Fruit fly (Drosophila melanogaster): ENCODE measurements around the gene PGRP-SB2.

PGRP-SB2 gene

DNA sequence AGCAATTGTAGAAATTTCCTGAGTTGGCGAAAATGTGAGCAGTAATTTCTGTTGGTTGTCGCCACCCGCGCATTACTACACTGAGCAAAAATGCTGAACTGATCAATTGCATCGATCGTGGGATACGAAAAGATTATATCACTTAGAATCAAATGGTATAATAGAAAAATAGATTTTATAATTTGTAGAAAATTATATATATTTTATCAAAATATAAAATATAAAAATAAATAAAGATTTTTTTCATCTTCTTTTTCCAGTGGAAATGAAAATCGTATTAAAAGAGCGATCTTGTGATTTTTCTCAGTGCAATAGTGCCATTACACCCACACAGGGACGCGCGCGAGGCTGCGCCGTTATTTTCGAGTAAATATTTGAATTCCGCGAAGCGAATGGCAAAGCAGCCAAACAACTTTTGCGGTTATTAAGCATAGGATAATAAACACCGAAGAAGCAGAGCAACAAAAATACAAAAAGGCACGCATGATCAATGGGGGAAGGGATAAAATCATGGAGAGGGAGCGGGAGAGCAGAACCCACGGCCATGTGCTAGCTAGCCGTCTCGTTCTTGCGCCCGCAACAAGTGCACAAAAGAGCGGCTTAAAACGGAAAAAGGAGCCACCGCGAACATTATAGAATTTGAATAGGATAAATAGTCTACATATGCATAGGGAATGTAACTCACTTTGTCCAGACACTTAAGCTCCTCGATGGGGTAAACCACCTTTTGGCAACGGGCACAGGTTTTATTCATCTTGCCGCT is 15.9 kb upstream of the PGRP-SB2 start (continued):
- TF ChIP-seq CG8388 (GFP tag; optimal IDR thresholded peaks at IDR 0.05) (peak; percentile 59), CG5180 (GFP tag; optimal IDR thresholded peaks at IDR 0.05) (no peak), CG11504 (tag; optimal IDR thresholded peaks at IDR 0.05) (peak; percentile 69), CG16815 (GFP tag; optimal IDR thresholded peaks at IDR 0.05) (peak; percentile 3), Sry-β (GFP tag; optimal IDR thresholded peaks at IDR 0.05) (no peak), Drgx (GFP tag; IDR thresholded peaks at IDR 0.05) (peak; percentile 77), dysf (GFP tag; IDR thresholded peaks at IDR 0.05) (no peak; the same call in 1 of the 3 replicates), tna (GFP tag; IDR thresholded peaks at IDR 0.05; ENCODE audit: partially characterized antibody) (no peak), CG13624 (GFP tag; optimal IDR thresholded peaks at IDR 0.05) (no peak), btn (GFP tag; optimal IDR thresholded peaks at IDR 0.05) (no peak), Oli (tag; optimal IDR thresholded peaks at IDR 0.05) (peak; percentile 41), Hey (tag; optimal IDR thresholded peaks at IDR 0.05) (no peak), H2.0 (GFP tag; IDR thresholded peaks at IDR 0.05) (no peak), prd (optimal IDR thresholded peaks at IDR 0.05) (no peak), prd (GFP tag; IDR thresholded peaks at IDR 0.05) (peak; percentile 78), Mes4 (GFP tag; optimal IDR thresholded peaks at IDR 0.05) (no peak), abd-A (tag; optimal IDR thresholded peaks at IDR 0.05) (no peak), CG17385 (GFP tag; optimal IDR thresholded peaks at IDR 0.05) (peak; percentile 50), CG2712 (tag; optimal IDR thresholded peaks at IDR 0.05) (peak; percentile 75), ara (GFP tag; IDR thresholded peaks at IDR 0.05) (0 out of 2 replicates have a peak, but pooled peaks have one; percentile 16), az2 (GFP tag; optimal IDR thresholded peaks at IDR 0.05) (no peak), CG7786 (GFP tag; optimal IDR thresholded peaks at IDR 0.05) (no peak), Dfd (GFP tag; optimal IDR thresholded peaks at IDR 0.05) (no peak), toy (GFP tag; IDR thresholded peaks at IDR 0.05) (no peak), kni (GFP tag; optimal IDR thresholded peaks at IDR 0.05) (no peak), CG34224 (GFP tag; IDR thresholded peaks at IDR 0.05; ENCODE audit: partially characterized antibody) (no peak), CG3847 (GFP tag; IDR thresholded peaks at IDR 0.05) (peak; percentile 29; the same call in 1 of the 2 replicates), pb (GFP tag; optimal IDR thresholded peaks at IDR 0.05) (no peak), CG6654 (GFP tag; optimal IDR thresholded peaks at IDR 0.05) (no peak), CG31441 (GFP tag; IDR thresholded peaks at IDR 0.05) (peak; percentile 67), CG4617 (GFP tag; optimal IDR thresholded peaks at IDR 0.05; ENCODE audit: borderline replicate concordance) (no peak), CG13775 (GFP tag; optimal IDR thresholded peaks at IDR 0.05) (peak; percentile 28), CG16813 (GFP tag; IDR thresholded peaks at IDR 0.05; ENCODE audit: partially characterized antibody) (no peak), H15 (GFP tag; IDR thresholded peaks at IDR 0.05) (no peak), Fer3 (tag; optimal IDR thresholded peaks at IDR 0.05) (no peak), ind (GFP tag; optimal IDR thresholded peaks at IDR 0.05) (no peak), ci (GFP tag; IDR thresholded peaks at IDR 0.05) (0 out of 3 replicates have a peak, but pooled peaks have one; percentile 38), CG8765 (GFP tag; IDR thresholded peaks at IDR 0.05) (peak; percentile 46), CG11085 (GFP tag; IDR thresholded peaks at IDR 0.05) (0 out of 2 replicates have a peak, but pooled peaks have one; percentile 18), zen2 (GFP tag; IDR thresholded peaks at IDR 0.05; ENCODE audit: partially characterized antibody) (no peak), Bteb2 (GFP tag; optimal IDR thresholded peaks at IDR 0.05) (no peak), CG10543 (GFP tag; optimal IDR thresholded peaks at IDR 0.05) (no peak), CG12071 (GFP tag; optimal IDR thresholded peaks at IDR 0.05) (no peak), CG7745 (tag; optimal IDR thresholded peaks at IDR 0.05) (no peak), salm (tag; optimal IDR thresholded peaks at IDR 0.05) (peak; percentile 10), CG10959 (GFP tag; IDR thresholded peaks at IDR 0.05) (no peak), CG10209 (GFP tag; optimal IDR thresholded peaks at IDR 0.05) (peak; percentile 32), Sox100B (GFP tag; optimal IDR thresholded peaks at IDR 0.05) (no peak), CG2202 (tag; optimal IDR thresholded peaks at IDR 0.05) (no peak)
